Fruit fly (Drosophila melanogaster): ENCODE measurements around the gene CG9514.

CG9514 gene

DNA sequence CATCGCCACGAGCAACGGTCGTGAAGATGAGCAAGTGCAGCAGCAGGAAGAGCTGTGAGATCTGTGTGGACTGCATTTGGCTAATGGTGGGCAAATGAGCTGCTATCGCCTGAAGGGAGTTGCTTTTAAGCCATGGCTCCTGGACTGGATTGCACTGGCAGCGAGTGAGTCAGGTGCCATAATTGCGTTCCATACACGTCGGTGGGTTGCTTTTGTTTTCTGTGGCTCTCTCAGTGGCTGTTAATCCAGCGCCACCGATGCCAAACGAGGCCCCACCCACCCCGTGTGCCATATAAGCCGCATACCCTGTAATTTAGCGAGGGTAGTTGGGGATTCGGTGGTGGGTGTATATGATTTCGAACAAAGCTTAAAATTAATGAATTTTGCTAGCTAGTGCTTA lies 52.0 kb downstream of the CG9514 start, which contains the start of gene CG12539:
Gene CG12539 (minus strand): TSS at position 101 of the 400 bp plus-strand sequence.
- TF ChIP-seq lz (GFP tag; optimal IDR thresholded peaks at IDR 0.05) (no peak), CG10631 (GFP tag; optimal IDR thresholded peaks at IDR 0.05) (no peak), CG6808 (GFP tag; optimal IDR thresholded peaks at IDR 0.05) (no peak), CG3919 (GFP tag; optimal IDR thresholded peaks at IDR 0.05) (no peak), CG7368 (GFP tag; optimal IDR thresholded peaks at IDR 0.05) (no peak), eg (GFP tag; IDR thresholded peaks at IDR 0.05) (no peak), CG16779 (tag; optimal IDR thresholded peaks at IDR 0.05) (no peak), Hr39 (GFP tag; optimal IDR thresholded peaks at IDR 0.05) (no peak), ss (GFP tag; optimal IDR thresholded peaks at IDR 0.05) (no peak), CG8319 (GFP tag; optimal IDR thresholded peaks at IDR 0.05) (no peak), fkh (GFP tag; optimal IDR thresholded peaks at IDR 0.05) (no peak), pdm3 (GFP tag; optimal IDR thresholded peaks at IDR 0.05) (no peak), CG32006 (GFP tag; optimal IDR thresholded peaks at IDR 0.05) (no peak), CG15336 (GFP tag; IDR thresholded peaks at IDR 0.05) (no peak), CG11902 (GFP tag; optimal IDR thresholded peaks at IDR 0.05) (no peak), CG34406 (GFP tag; optimal IDR thresholded peaks at IDR 0.05) (no peak), Hr38 (GFP tag; optimal IDR thresholded peaks at IDR 0.05) (no peak)

dm6 chrX:14841893-14842505 lies 54.7 kb downstream of the CG9514 start:
- TF ChIP-seq svp (GFP tag) (peak; percentile 30), CG11902 (GFP tag; optimal IDR thresholded peaks at IDR 0.05) (no peak)

dm6 chrX:14840417-14840872 lies 56.2 kb downstream of the CG9514 start:
- TF ChIP-seq CG6163 (GFP tag; IDR thresholded peaks at IDR 0.05) (peak; percentile 56; the same call in 2 of the 3 replicates), Eip78C (GFP tag) (peak; percentile 90), Sox102F (GFP tag; optimal IDR thresholded peaks at IDR 0.05) (peak; percentile 11), CG32006 (GFP tag; optimal IDR thresholded peaks at IDR 0.05) (peak; percentile 52), CG6854 (GFP tag; optimal IDR thresholded peaks at IDR 0.05) (no peak), Ets21C (GFP tag; optimal IDR thresholded peaks at IDR 0.05) (no peak), Smox (GFP tag; optimal IDR thresholded peaks at IDR 0.05) (no peak), CG8319 (GFP tag; optimal IDR thresholded peaks at IDR 0.05) (no peak), CG9139 (GFP tag; optimal IDR thresholded peaks at IDR 0.05) (peak; percentile 42), CG8119 (GFP tag; IDR thresholded peaks at IDR 0.05) (no peak; the same call in 1 of the 3 replicates), dac (GFP tag; optimal IDR thresholded peaks at IDR 0.05) (no peak), CG8632 (GFP tag; optimal IDR thresholded peaks at IDR 0.05) (peak; percentile 54), cyc (GFP tag; optimal IDR thresholded peaks at IDR 0.05) (no peak), OdsH (GFP tag; optimal IDR thresholded peaks at IDR 0.05) (peak; percentile 42), vri (GFP tag; optimal IDR thresholded peaks at IDR 0.05) (no peak), CG10631 (GFP tag; optimal IDR thresholded peaks at IDR 0.05) (peak; percentile 49), Sox15 (GFP tag; optimal IDR thresholded peaks at IDR 0.05) (no peak), Lpt (GFP tag; optimal IDR thresholded peaks at IDR 0.05) (peak; percentile 15), ss (GFP tag; optimal IDR thresholded peaks at IDR 0.05) (peak; percentile 64 to 73), Hr4 (GFP tag; optimal IDR thresholded peaks at IDR 0.05) (no peak), CG6792 (GFP tag; optimal IDR thresholded peaks at IDR 0.05) (peak; percentile 26), fkh (GFP tag; optimal IDR thresholded peaks at IDR 0.05) (peak; percentile 52), CG10669 (GFP tag; optimal IDR thresholded peaks at IDR 0.05) (peak; percentile 51), CG7368 (GFP tag; optimal IDR thresholded peaks at IDR 0.05) (no peak), CG11762 (GFP tag; optimal IDR thresholded peaks at IDR 0.05; ENCODE audit: insufficient read depth) (no peak), achi (GFP tag; optimal IDR thresholded peaks at IDR 0.05) (peak; percentile 35), dsx (GFP tag; optimal IDR thresholded peaks at IDR 0.05; ENCODE audit: poor library complexity, severe bottlenecking) (peak; percentile 38), esn (GFP tag; optimal IDR thresholded peaks at IDR 0.05) (peak; percentile 31), CG11902 (GFP tag; optimal IDR thresholded peaks at IDR 0.05) (no peak), CG3919 (GFP tag; optimal IDR thresholded peaks at IDR 0.05) (peak; percentile 17), Ets96B (tag; optimal IDR thresholded peaks at IDR 0.05) (peak; percentile 48), CG16779 (tag; optimal IDR thresholded peaks at IDR 0.05) (peak; percentile 43), svp (GFP tag) (peak; percentile 35), CG1621 (tag; optimal IDR thresholded peaks at IDR 0.05) (peak; percentile 37), CG34406 (GFP tag; optimal IDR thresholded peaks at IDR 0.05) (peak; percentile 37), net (GFP tag; optimal IDR thresholded peaks at IDR 0.05) (peak; percentile 39), fd59A (GFP tag; optimal IDR thresholded peaks at IDR 0.05) (no peak), CG6808 (GFP tag; optimal IDR thresholded peaks at IDR 0.05) (peak; percentile 70), topi (GFP tag; optimal IDR thresholded peaks at IDR 0.05) (peak; percentile 5)
